Worm (Caenorhabditis elegans) whole organism, young adult: Measurements from ENCODE around the gene nhr-125.

Source experiments
- F10E7.11 ChIP-seq: sonication (generic microtip); optimal IDR thresholded peaks from 2 replicates; lab custom pipeline; 2017; ENCODE audit warnings: mild to moderate bottlenecking, missing genetic modification characterization, moderate library complexity, missing compliant biosample characterization
- Y79H2A.3 ChIP-seq: fragments of 200-800 bp; sonication (Bioruptor generic); conservative IDR thresholded peaks from 2 replicates; pipeline ENCODE4 v1.3.6; 2022; ENCODE audit warnings: missing genetic modification reagents, missing genetic modification characterization, missing compliant biosample characterization
- dox-1 ChIP-seq: fragments of 200-800 bp; sonication (Bioruptor generic); IDR thresholded peaks from 2 replicates; pipeline ENCODE4 v1.3.6; 2022; ENCODE audit warnings: missing genetic modification reagents, missing genetic modification characterization, missing compliant biosample characterization
- madf-10 ChIP-seq: sonication (generic microtip); optimal IDR thresholded peaks from 2 replicates; lab custom pipeline; 2016; ENCODE audit warnings: mild to moderate bottlenecking, missing genetic modification characterization, missing compliant biosample characterization
- unc-62 ChIP-seq: fragments of 150-350 bp; optimal IDR thresholded peaks from 2 replicates; lab custom pipeline; 2014; ENCODE audit warnings: missing biosample characterization, missing genetic modification reagents, missing genetic modification characterization

ce11 chrV:4346799-4347198, 21.5 kb upstream of the nhr-125 start, which contains the start of gene mcm-7:
- TF ChIP-seq dox-1 (GFP tag; lab: Robert Waterston, UW) (peak; percentile 77), madf-10 (no peak), F10E7.11 (tag; lab: Kevin White, UChicago) (no peak), unc-62 (GFP tag; lab: Kevin White, UChicago) (no peak), Y79H2A.3 (no peak)
